Worm (Caenorhabditis elegans) whole organism, L2 larva: ENCODE measurements around the gene T14E8.2.

ENCODE experiments used
- Y55F3AM.14 ChIP-seq: fragments of 200-800 bp; sonication (Bioruptor generic); optimal IDR thresholded peaks from 2 replicates; lab custom pipeline; 2018; ENCODE audit warnings: mild to moderate bottlenecking, missing genetic modification characterization, missing compliant biosample characterization
- ceh-16 ChIP-seq: fragments of 150-350 bp; optimal IDR thresholded peaks from 2 replicates; lab custom pipeline; 2014; ENCODE audit warnings: missing biosample characterization, missing genetic modification characterization
- ceh-82 ChIP-seq: fragments of 150-350 bp; optimal IDR thresholded peaks from 2 replicates; lab custom pipeline; 2014; ENCODE audit warnings: missing biosample characterization, missing genetic modification characterization
- lin-13 ChIP-seq: fragments of 150-350 bp; optimal IDR thresholded peaks from 2 replicates; lab custom pipeline; 2014; ENCODE audit warnings: missing biosample characterization, missing genetic modification reagents, missing genetic modification characterization
- lin-39 ChIP-seq: fragments of 150-350 bp; optimal IDR thresholded peaks from 2 replicates; lab custom pipeline; 2014; ENCODE audit warnings: missing biosample characterization, missing genetic modification reagents, missing genetic modification characterization
- nhr-12 ChIP-seq: fragments of 150-350 bp; optimal IDR thresholded peaks from 2 replicates; lab custom pipeline; 2014; ENCODE audit warnings: missing biosample characterization, missing genetic modification characterization
- nhr-25 ChIP-seq: fragments of 150-350 bp; sonication (generic microtip); optimal IDR thresholded peaks from 3 replicates; lab custom pipeline; 2014; ENCODE audit warnings: missing biosample characterization, missing genetic modification characterization
- nhr-6 ChIP-seq: fragments of 150-350 bp; optimal IDR thresholded peaks from 2 replicates; lab custom pipeline; 2014; ENCODE audit warnings: missing biosample characterization, missing genetic modification characterization
- nhr-77 ChIP-seq: fragments of 150-350 bp; optimal IDR thresholded peaks from 2 replicates; lab custom pipeline; 2014; ENCODE audit warnings: missing biosample characterization, missing genetic modification characterization
- unc-62 ChIP-seq: fragments of 150-350 bp; optimal IDR thresholded peaks from 2 replicates; lab custom pipeline; 2014; ENCODE audit warnings: missing biosample characterization, missing genetic modification reagents, missing genetic modification characterization
- zag-1 ChIP-seq: fragments of 150-350 bp; optimal IDR thresholded peaks from 2 replicates; lab custom pipeline; 2014; ENCODE audit warnings: missing biosample characterization, missing genetic modification characterization
- ztf-4 ChIP-seq: fragments of 150-350 bp; optimal IDR thresholded peaks from 2 replicates; lab custom pipeline; 2014; ENCODE audit warnings: missing biosample characterization, missing genetic modification characterization

ce11 chrX:6533038-6533437 is 9.8 kb upstream of the T14E8.2 start:
- TF ChIP-seq Y55F3AM.14 (GFP tag; lab: Kevin White, UChicago) (no peak), ztf-4 (no peak), nhr-12 (tag; lab: Kevin White, UChicago) (no peak), nhr-25 (tag; lab: Kevin White, UChicago) (no peak), unc-62 (GFP tag; lab: Kevin White, UChicago) (no peak), lin-39 (no peak), lin-13 (GFP tag; lab: Kevin White, UChicago) (no peak), ceh-16 (tag; lab: Kevin White, UChicago) (no peak), zag-1 (no peak), nhr-6 (no peak), nhr-77 (tag; lab: Kevin White, UChicago) (no peak), ceh-82 (tag; lab: Kevin White, UChicago) (no peak)
